Fruit fly (Drosophila melanogaster) whole organism, embryonic: ENCODE data around the gene CG13239.

Experiments used
- Atf3 ChIP-seq: fragments of 200-800 bp; sonication (Bioruptor generic); optimal IDR thresholded peaks from 3 replicates; lab custom pipeline; 2016; ENCODE audit warnings: missing biosample characterization, missing genetic modification characterization
- Bteb2 ChIP-seq: fragments of 200-800 bp; sonication (Bioruptor generic); optimal IDR thresholded peaks from 2 replicates; lab custom pipeline; 2016; ENCODE audit warnings: missing biosample characterization, missing genetic modification characterization
- CG1024 ChIP-seq: fragments of 200-800 bp; sonication (Bioruptor generic); IDR thresholded peaks from 2 replicates; pipeline ENCODE4 v1.3.6; 2022; ENCODE audit warnings: missing biosample characterization, missing genetic modification characterization
- CG10959 ChIP-seq: fragments of 200-800 bp; sonication (Bioruptor generic); IDR thresholded peaks from 2 replicates; pipeline ENCODE4 v1.3.6; 2022; ENCODE audit warnings: missing biosample characterization, missing genetic modification characterization
- CG11085 ChIP-seq: fragments of 200-800 bp; sonication (Bioruptor generic); IDR thresholded peaks from 2 replicates; pipeline ENCODE4 v1.3.6; 2022; ENCODE audit warnings: missing biosample characterization, missing genetic modification characterization
- CG12236 ChIP-seq: fragments of 200-800 bp; sonication (Bioruptor generic); optimal IDR thresholded peaks from 2 replicates; lab custom pipeline; 2016; ENCODE audit warnings: missing biosample characterization, missing genetic modification characterization
- CG12942 ChIP-seq: fragments of 200-800 bp; sonication (Bioruptor generic); optimal IDR thresholded peaks from 3 replicates; lab custom pipeline; 2016; ENCODE audit warnings: missing biosample characterization, missing genetic modification characterization
- CG14441 ChIP-seq: fragments of 200-800 bp; sonication (Bioruptor generic); IDR thresholded peaks from 2 replicates; pipeline ENCODE4 v1.3.6; 2022; ENCODE audit warnings: missing biosample characterization, missing genetic modification characterization
- CG15601 ChIP-seq: fragments of 200-800 bp; sonication (Bioruptor generic); optimal IDR thresholded peaks from 3 replicates; lab custom pipeline; 2019; ENCODE audit warnings: missing biosample characterization, mild to moderate bottlenecking, missing genetic modification characterization, moderate library complexity
- CG1603 ChIP-seq: fragments of 200-800 bp; sonication (Bioruptor generic); optimal IDR thresholded peaks from 2 replicates; lab custom pipeline; 2019; ENCODE audit warnings: missing biosample characterization, mild to moderate bottlenecking, missing genetic modification characterization, moderate library complexity
- CG16863 ChIP-seq: fragments of 200-800 bp; sonication (Bioruptor generic); optimal IDR thresholded peaks from 3 replicates; lab custom pipeline; 2016; ENCODE audit warnings: missing biosample characterization, missing genetic modification characterization
- CG18599 ChIP-seq: fragments of 200-800 bp; sonication (Bioruptor generic); optimal IDR thresholded peaks from 3 replicates; lab custom pipeline; 2017; ENCODE audit warnings: missing biosample characterization, missing genetic modification characterization, mild to moderate bottlenecking, moderate library complexity, missing genetic modification reagents
- CG30403 ChIP-seq: fragments of 200-800 bp; sonication (Bioruptor generic); optimal IDR thresholded peaks from 3 replicates; lab custom pipeline; 2016; ENCODE audit warnings: missing biosample characterization, missing genetic modification characterization
- CG3726 ChIP-seq: fragments of 200-800 bp; sonication (Bioruptor generic); IDR thresholded peaks from 3 replicates; pipeline ENCODE4, ENCODE4 v1.3.6; 2022; ENCODE audit warnings: missing biosample characterization, missing genetic modification characterization
- CG3838 ChIP-seq: fragments of 200-800 bp; sonication (Bioruptor generic); optimal IDR thresholded peaks from 3 replicates; lab custom pipeline; 2016; ENCODE audit warnings: missing biosample characterization, missing genetic modification characterization
- CG3847 ChIP-seq: fragments of 200-800 bp; sonication (Bioruptor generic); IDR thresholded peaks from 2 replicates; pipeline ENCODE4 v1.3.6; 2022; ENCODE audit warnings: missing biosample characterization, missing genetic modification characterization
- CG3995 ChIP-seq: fragments of 200-800 bp; sonication (Bioruptor generic); optimal IDR thresholded peaks from 3 replicates; lab custom pipeline; 2016; ENCODE audit warnings: missing biosample characterization, missing genetic modification characterization
- CG7786 ChIP-seq: fragments of 200-800 bp; sonication (Bioruptor generic); optimal IDR thresholded peaks from 2 replicates; lab custom pipeline; 2016; ENCODE audit warnings: missing biosample characterization, missing genetic modification characterization
- CkIIα-i1 ChIP-seq: fragments of 200-800 bp; sonication (Bioruptor generic); IDR thresholded peaks from 2 replicates; pipeline ENCODE4 v1.3.6; 2022; ENCODE audit warnings: missing biosample characterization, missing genetic modification characterization
- Deaf1 ChIP-seq: fragments of 200-800 bp; optimal IDR thresholded peaks from 3 replicates; lab custom pipeline; 2019; ENCODE audit warnings: missing biosample characterization, mild to moderate bottlenecking, missing genetic modification characterization, moderate library complexity
- Doc2 ChIP-seq: fragments of 200-800 bp; sonication (Bioruptor generic); IDR thresholded peaks from 2 replicates; pipeline ENCODE4 v1.3.6; 2022; ENCODE audit warnings: missing biosample characterization, missing genetic modification characterization
- Fer2 ChIP-seq: fragments of 200-800 bp; sonication (Bioruptor generic); optimal IDR thresholded peaks from 2 replicates; lab custom pipeline; 2018; ENCODE audit warnings: missing biosample characterization, mild to moderate bottlenecking, missing genetic modification characterization, moderate library complexity
- H2.0 ChIP-seq: fragments of 200-800 bp; sonication (Bioruptor generic); IDR thresholded peaks from 2 replicates; pipeline ENCODE4 v1.3.6; 2022; ENCODE audit warnings: missing biosample characterization, missing genetic modification characterization
- HLH54F ChIP-seq: fragments of 200-800 bp; sonication (Bioruptor generic); optimal IDR thresholded peaks from 3 replicates; lab custom pipeline; 2016; ENCODE audit warnings: missing biosample characterization, missing genetic modification characterization
- HmgD ChIP-seq: fragments of 200-800 bp; sonication (Bioruptor generic); optimal IDR thresholded peaks from 3 replicates; lab custom pipeline; 2016; ENCODE audit warnings: missing biosample characterization, missing genetic modification characterization
- Hr78 ChIP-seq, 2 experiments: fragments of 200-800 bp in 1 of 2; fragments of >200 bp in 1 of 2; sonication (Bioruptor generic) in 1 of 2; optimal IDR thresholded peaks; 2 replicates each; lab custom pipeline; 2017 to 2019; ENCODE audit warnings: missing biosample characterization in 2 of 2, missing genetic modification characterization in 2 of 2, mild to moderate bottlenecking in 1 of 2, moderate library complexity in 1 of 2
- Mes4 ChIP-seq: fragments of 200-800 bp; sonication (Bioruptor generic); optimal IDR thresholded peaks from 2 replicates; lab custom pipeline; 2016; ENCODE audit warnings: missing biosample characterization, missing genetic modification characterization
- Myb ChIP-seq: fragments of 200-800 bp; sonication (Bioruptor generic); optimal IDR thresholded peaks from 2 replicates; lab custom pipeline; 2016; ENCODE audit warnings: missing biosample characterization, missing genetic modification characterization
- NC2α ChIP-seq: fragments of 200-800 bp; sonication (Bioruptor generic); optimal IDR thresholded peaks from 2 replicates; lab custom pipeline; 2016; ENCODE audit warnings: missing biosample characterization, missing genetic modification characterization
- Pdp1 ChIP-seq, 2 experiments: fragments of 200-800 bp; sonication (Bioruptor generic); optimal IDR thresholded peaks; 3 replicates each; lab custom pipeline; 2016; ENCODE audit warnings: missing biosample characterization in 2 of 2, missing genetic modification characterization in 2 of 2, mild to moderate bottlenecking in 1 of 2, moderate library complexity in 1 of 2
- Ravus ChIP-seq: fragments of 200-800 bp; sonication (Bioruptor generic); IDR thresholded peaks from 2 replicates; pipeline ENCODE4 v1.3.6; 2022; ENCODE audit warnings: missing biosample characterization, missing genetic modification characterization
- Scr ChIP-seq: fragments of 200-800 bp; sonication (Bioruptor generic); IDR thresholded peaks from 2 replicates; pipeline ENCODE4 v1.3.6; 2022; ENCODE audit warnings: missing biosample characterization, missing genetic modification characterization; ENCODE audit not compliant: partially characterized antibody
- Xbp1 ChIP-seq: fragments of 200-800 bp; sonication (Bioruptor generic); optimal IDR thresholded peaks from 3 replicates; lab custom pipeline; 2016; ENCODE audit warnings: missing biosample characterization, mild to moderate bottlenecking, missing genetic modification characterization
- al ChIP-seq: fragments of 200-800 bp; sonication (Bioruptor generic); IDR thresholded peaks from 2 replicates; pipeline ENCODE4 v1.3.6; 2022; ENCODE audit warnings: missing biosample characterization, missing genetic modification characterization
- ato ChIP-seq: fragments of 200-800 bp; sonication (Bioruptor generic); IDR thresholded peaks from 2 replicates; pipeline ENCODE4 v1.3.6; 2022; ENCODE audit warnings: missing biosample characterization, missing genetic modification characterization; ENCODE audit not compliant: partially characterized antibody
- bab2 ChIP-seq: fragments of 200-800 bp; sonication (Bioruptor generic); optimal IDR thresholded peaks from 2 replicates; lab custom pipeline; 2016; ENCODE audit warnings: missing biosample characterization, missing genetic modification characterization
- cg ChIP-seq: fragments of 200-800 bp; sonication (Bioruptor generic); optimal IDR thresholded peaks from 3 replicates; lab custom pipeline; 2019; ENCODE audit warnings: missing biosample characterization, mild to moderate bottlenecking, missing genetic modification characterization, moderate library complexity
- disco-r ChIP-seq: fragments of 200-800 bp; sonication (Bioruptor generic); optimal IDR thresholded peaks from 2 replicates; lab custom pipeline; 2016; ENCODE audit warnings: missing biosample characterization, missing genetic modification characterization
- dm ChIP-seq: fragments of 200-800 bp; sonication (Bioruptor generic); optimal IDR thresholded peaks from 3 replicates; lab custom pipeline; 2016; ENCODE audit warnings: missing biosample characterization, missing genetic modification characterization
- dysf ChIP-seq: fragments of 200-800 bp; sonication (Bioruptor generic); IDR thresholded peaks from 3 replicates; pipeline ENCODE4 v1.3.6; 2022; ENCODE audit warnings: missing biosample characterization, missing genetic modification characterization
- fu2 ChIP-seq: fragments of 200-800 bp; sonication (Bioruptor generic); optimal IDR thresholded peaks from 2 replicates; lab custom pipeline; 2016; ENCODE audit warnings: missing biosample characterization, missing genetic modification characterization
- mirr ChIP-seq: fragments of 200-800 bp; sonication (Bioruptor generic); optimal IDR thresholded peaks from 3 replicates; lab custom pipeline; 2018; ENCODE audit warnings: missing biosample characterization, mild to moderate bottlenecking, missing genetic modification characterization
- nom ChIP-seq: fragments of 200-800 bp; sonication (Bioruptor generic); optimal IDR thresholded peaks from 2 replicates; lab custom pipeline; 2017; ENCODE audit warnings: missing biosample characterization, missing genetic modification characterization, mild to moderate bottlenecking, moderate library complexity, missing genetic modification reagents
- onecut ChIP-seq: fragments of 200-800 bp; sonication (Bioruptor generic); IDR thresholded peaks from 2 replicates; pipeline ENCODE4 v1.3.6; 2022; ENCODE audit warnings: missing biosample characterization, missing genetic modification characterization
- pita ChIP-seq: fragments of 200-800 bp; sonication (Bioruptor generic); optimal IDR thresholded peaks from 2 replicates; lab custom pipeline; 2017; ENCODE audit warnings: missing biosample characterization, mild to moderate bottlenecking, missing genetic modification characterization
- sens ChIP-seq: fragments of 200-800 bp; sonication (Bioruptor generic); peaks from one replicate; lab custom pipeline; 2016; ENCODE audit warnings: missing biosample characterization, missing genetic modification characterization
- seq ChIP-seq: fragments of 200-800 bp; sonication (Bioruptor generic); IDR thresholded peaks from 2 replicates; pipeline ENCODE4 v1.3.6; 2022; ENCODE audit warnings: missing biosample characterization, missing genetic modification characterization
- sqz ChIP-seq: fragments of 200-800 bp; sonication (Bioruptor generic); optimal IDR thresholded peaks from 3 replicates; lab custom pipeline; 2018; ENCODE audit warnings: missing biosample characterization, mild to moderate bottlenecking, missing genetic modification characterization
- ttk ChIP-seq: fragments of 200-800 bp; sonication (Bioruptor generic); IDR thresholded peaks from 2 replicates; pipeline ENCODE4 v2.1.2; 2022; ENCODE audit warnings: missing biosample characterization, missing genetic modification characterization
- unpg ChIP-seq: fragments of 200-800 bp; sonication (Bioruptor generic); optimal IDR thresholded peaks from 3 replicates; lab custom pipeline; 2018; ENCODE audit warnings: missing biosample characterization, mild to moderate bottlenecking, missing genetic modification characterization, moderate library complexity
- wdn ChIP-seq: fragments of 200-800 bp; sonication (Bioruptor generic); IDR thresholded peaks from 2 replicates; pipeline ENCODE4 v1.3.6; 2022; ENCODE audit warnings: missing biosample characterization, missing genetic modification characterization
- zen2 ChIP-seq: fragments of 200-800 bp; sonication (Bioruptor generic); IDR thresholded peaks from 3 replicates; pipeline ENCODE4 v1.3.6; 2022; ENCODE audit warnings: missing biosample characterization, missing genetic modification characterization; ENCODE audit not compliant: partially characterized antibody

CG13239 gene

dm6 chr3L:22868070-22868469 lies 7.5 kb downstream of the CG13239 start, which contains the start of gene EMC4 (continued):
- TF ChIP-seq CG12236 (GFP tag; lab: Kevin White, UChicago) (no peak), pita (no peak), CG1024 (no peak), NC2α (GFP tag; lab: Kevin White, UChicago) (no peak), CG3847 (GFP tag; lab: Robert Waterston, UW) (peak; percentile 76), unpg (GFP tag; lab: Kevin White, UChicago) (peak; percentile 33), ttk (GFP tag; lab: Robert Waterston, UW) (no peak), CG7786 (GFP tag; lab: Kevin White, UChicago) (peak; percentile 58), mirr (GFP tag; lab: Kevin White, UChicago) (no peak), Atf3 (GFP tag; lab: Kevin White, UChicago) (no peak), Deaf1 (tag; lab: Kevin White, UChicago) (peak; percentile 11), bab2 (GFP tag; lab: Kevin White, UChicago) (peak; percentile 36), dm (peak; percentile 3), CG30403 (GFP tag; lab: Kevin White, UChicago) (peak; percentile 48), CG3838 (GFP tag; lab: Kevin White, UChicago) (no peak), CG3995 (GFP tag; lab: Kevin White, UChicago) (no peak), Scr (peak; percentile 65), CG1603 (tag; lab: Kevin White, UChicago) (peak; percentile 57), HmgD (GFP tag; lab: Kevin White, UChicago) (no peak), CG18599 (peak; percentile 38), CG10959 (GFP tag; lab: Robert Waterston, UW) (no peak), Myb (peak; percentile 51), Ravus (no peak), Bteb2 (GFP tag; lab: Kevin White, UChicago) (peak; percentile 55), seq (GFP tag; lab: Robert Waterston, UW) (no peak), Hr78 (GFP tag; optimal IDR thresholded peaks at IDR 0.05; lab: Kevin White, UChicago) (no peak), nom (peak; percentile 33), wdn (GFP tag; lab: Robert Waterston, UW) (no peak), disco-r (GFP tag; lab: Kevin White, UChicago) (no peak), CG15601 (tag; lab: Kevin White, UChicago) (no peak), cg (GFP tag; lab: Kevin White, UChicago) (no peak), HLH54F (GFP tag; lab: Kevin White, UChicago) (peak; percentile 62), fu2 (peak; percentile 30), al (GFP tag; lab: Robert Waterston, UW) (no peak), Pdp1 (GFP tag; optimal IDR thresholded peaks at IDR 0.05; lab: Kevin White, UChicago) (peak; percentile 39 to 72), H2.0 (GFP tag; lab: Robert Waterston, UW) (no peak), sens (peak; percentile 84), CG3726 (GFP tag; lab: Robert Waterston, UW) (no peak), zen2 (GFP tag; lab: Robert Waterston, UW) (no peak; the same call in 2 of the 3 replicates), CG11085 (no peak), Mes4 (no peak), Doc2 (GFP tag; lab: Robert Waterston, UW) (no peak), sqz (GFP tag; lab: Kevin White, UChicago) (peak; percentile 21), CG12942 (GFP tag; lab: Kevin White, UChicago) (peak; percentile 23), CkIIα-i1 (GFP tag; lab: Robert Waterston, UW) (no peak), Fer2 (tag; lab: Kevin White, UChicago) (no peak), CG16863 (GFP tag; lab: Kevin White, UChicago) (peak; percentile 35), dysf (GFP tag; lab: Robert Waterston, UW) (no peak), CG14441 (GFP tag; lab: Robert Waterston, UW) (no peak), Xbp1 (GFP tag; lab: Kevin White, UChicago) (peak; percentile 57), ato (peak; percentile 68), onecut (peak; percentile 35)
